Worm (Caenorhabditis elegans): ENCODE measurements around the gene C50F4.12.
A peak's percentile ranks its signal among the peaks of the same experiment; 100 is the strongest.

C50F4.12 gene

ce11 chrV:9545238-9545709, 5.7 kb upstream of the C50F4.12 start, which contains the start of the genes his-35 and his-41:
TSS of gene his-35 (minus strand) at chrV:9545288.
TSS of gene his-41 (plus strand) at chrV:9545536.
- TF ChIP-seq F55B11.4 (tag; optimal IDR thresholded peaks at IDR 0.05; ENCODE audit: borderline replicate concordance, insufficient read depth), result no peak
- TF ChIP-seq let-607 (tag; optimal IDR thresholded peaks at IDR 0.05), result no peak
- TF ChIP-seq ama-1 (optimal IDR thresholded peaks at IDR 0.05), result peak; percentile 85
- no peak for TF ChIP-seq ama-1 (GFP tag; optimal IDR thresholded peaks at IDR 0.05)
- peak; percentile 50 for TF ChIP-seq attf-5 (GFP tag; optimal IDR thresholded peaks at IDR 0.05)
- TF ChIP-seq mcd-1 (GFP tag; IDR thresholded peaks at IDR 0.05), result peak; percentile 66
- no peak for TF ChIP-seq aptf-3 (GFP tag; IDR thresholded peaks at IDR 0.05)
- TF ChIP-seq C06A6.2 (GFP tag; conservative IDR thresholded peaks at IDR 0.05), result 0 out of 2 replicates have a peak, but pooled peaks have one; percentile 30
- TF ChIP-seq T07F8.4 (tag; optimal IDR thresholded peaks at IDR 0.05), result no peak
- no peak for TF ChIP-seq cebp-1 (GFP tag; IDR thresholded peaks at IDR 0.05)
- TF ChIP-seq cebp-1 (tag; optimal IDR thresholded peaks at IDR 0.05), result peak; percentile 54
- no peak for TF ChIP-seq cebp-2 (GFP tag; IDR thresholded peaks at IDR 0.05)
- no peak for TF ChIP-seq ceh-40 (GFP tag; IDR thresholded peaks at IDR 0.05)
- TF ChIP-seq pbrm-1 (GFP tag; IDR thresholded peaks at IDR 0.05), result no peak
- no peak for TF ChIP-seq C17E4.6 (GFP tag; IDR thresholded peaks at IDR 0.05)
- TF ChIP-seq D2030.7 (GFP tag; IDR thresholded peaks at IDR 0.05), result no peak
- TF ChIP-seq madf-8 (GFP tag; conservative IDR thresholded peaks at IDR 0.05), result no peak
- peak; percentile 61 for TF ChIP-seq dox-1 (GFP tag; IDR thresholded peaks at IDR 0.05)
- peak; percentile 10 for TF ChIP-seq ztf-26 (tag; optimal IDR thresholded peaks at IDR 0.05)
- no peak for TF ChIP-seq hmg-20 (GFP tag; IDR thresholded peaks at IDR 0.05)
- no peak for TF ChIP-seq madf-6 (GFP tag; IDR thresholded peaks at IDR 0.05)
- peak; percentile 67 for TF ChIP-seq ceh-27 (GFP tag; optimal IDR thresholded peaks at IDR 0.05)
- peak; percentile 66 for TF ChIP-seq K12H6.12 (tag; optimal IDR thresholded peaks at IDR 0.05)
- TF ChIP-seq pha-4 (tag; optimal IDR thresholded peaks at IDR 0.05), result no peak
- TF ChIP-seq chd-7 (tag; optimal IDR thresholded peaks at IDR 0.05), result peak; percentile 6
- peak; percentile 7 for TF ChIP-seq F52B5.7 (tag; optimal IDR thresholded peaks at IDR 0.05)
- 0 out of 2 replicates have a peak, but pooled peaks have one; percentile 34 for TF ChIP-seq let-526 (GFP tag; IDR thresholded peaks at IDR 0.05)
- peak; percentile 63 for TF ChIP-seq lin-40 (tag; optimal IDR thresholded peaks at IDR 0.05)
- TF ChIP-seq lin-35 (GFP tag; optimal IDR thresholded peaks at IDR 0.05), result no peak
- peak; percentile 22 for TF ChIP-seq ZK185.1 (tag; optimal IDR thresholded peaks at IDR 0.05; ENCODE audit: poor library complexity, severe bottlenecking)
- TF ChIP-seq hlh-12 (tag; optimal IDR thresholded peaks at IDR 0.05), result no peak
- TF ChIP-seq bed-1 (GFP tag; IDR thresholded peaks at IDR 0.05), result no peak
- peak; percentile 32 for TF ChIP-seq nhr-80 (tag; optimal IDR thresholded peaks at IDR 0.05)
- TF ChIP-seq F57A8.1 (GFP tag; optimal IDR thresholded peaks at IDR 0.05), result no peak
- peak; percentile 12; the same call in 1 of the 2 replicates for TF ChIP-seq F39B2.1 (GFP tag; IDR thresholded peaks at IDR 0.05)
- peak; percentile 24; the same call in 1 of the 2 replicates for TF ChIP-seq egl-44 (GFP tag; IDR thresholded peaks at IDR 0.05)
- TF ChIP-seq zfh-2 (GFP tag; conservative IDR thresholded peaks at IDR 0.05), result peak; percentile 75
- TF ChIP-seq B0261.1 (tag; optimal IDR thresholded peaks at IDR 0.05), result no peak
- TF ChIP-seq tbp1 (GFP tag; optimal IDR thresholded peaks at IDR 0.05), result peak; percentile 27

ce11 chrV:9544176-9544632, 4.7 kb upstream of the C50F4.12 start, which contains the start of gene mdf-1:
TSS of gene mdf-1 (minus strand) at chrV:9544226.
- TF ChIP-seq lsl-1 (GFP tag; optimal IDR thresholded peaks at IDR 0.05) (no peak), lag-1 (GFP tag; IDR thresholded peaks at IDR 0.05) (no peak), atf-7 (tag; optimal IDR thresholded peaks at IDR 0.05) (no peak), K11D2.4 (GFP tag; IDR thresholded peaks at IDR 0.05) (no peak), lin-35 (GFP tag; optimal IDR thresholded peaks at IDR 0.05) (peak in 1 of 3 experiments; percentile 69), bed-2 (GFP tag; IDR thresholded peaks at IDR 0.05) (no peak), B0019.2 (GFP tag; conservative IDR thresholded peaks at IDR 0.05) (no peak), attf-6 (GFP tag; IDR thresholded peaks at IDR 0.05) (no peak), egrh-3 (GFP tag; IDR thresholded peaks at IDR 0.05) (no peak), fkh-3 (tag; optimal IDR thresholded peaks at IDR 0.05) (no peak), Y67H2A.10 (GFP tag; conservative IDR thresholded peaks at IDR 0.05) (no peak), ceh-27 (GFP tag; optimal IDR thresholded peaks at IDR 0.05) (peak; percentile 60), C17E4.6 (GFP tag; IDR thresholded peaks at IDR 0.05) (no peak), ztf-22 (GFP tag; optimal IDR thresholded peaks at IDR 0.05) (no peak), pha-4 (tag; optimal IDR thresholded peaks at IDR 0.05) (no peak)
